Worm (Caenorhabditis elegans): ENCODE data around the gene F01D5.5.
"Not testable (repeated sequence)": the region's sequence is repeated elsewhere in the genome, so short reads cannot be mapped to it uniquely, and the experiment has no call there.

The F01D5.5 gene

ce11 chrII:14008359-14008758 is 6.3 kb upstream of the F01D5.5 start, which contains the start of gene F01D5.7:
TSS of gene F01D5.7 (plus strand) at chrII:14008659.
- no peak for TF ChIP-seq cebp-2 (GFP tag; IDR thresholded peaks at IDR 0.05)
- TF ChIP-seq die-1 (tag; optimal IDR thresholded peaks at IDR 0.05), result no peak
- TF ChIP-seq T07F8.4 (tag; optimal IDR thresholded peaks at IDR 0.05), result no peak
- TF ChIP-seq ztf-18 (tag; optimal IDR thresholded peaks at IDR 0.05), result no peak
- no peak for TF ChIP-seq efl-1 (GFP tag; optimal IDR thresholded peaks at IDR 0.05)
- no peak for TF ChIP-seq ztf-22 (GFP tag; optimal IDR thresholded peaks at IDR 0.05)
- TF ChIP-seq fkh-3 (tag; optimal IDR thresholded peaks at IDR 0.05), result no peak
- no peak for TF ChIP-seq lsl-1 (GFP tag; optimal IDR thresholded peaks at IDR 0.05)
- no peak for TF ChIP-seq B0019.2 (GFP tag; conservative IDR thresholded peaks at IDR 0.05)
- TF ChIP-seq lin-26 (GFP tag; IDR thresholded peaks at IDR 0.05), result no peak
- no peak for TF ChIP-seq him-1 (tag; optimal IDR thresholded peaks at IDR 0.05)
- no peak for TF ChIP-seq mel-28 (tag; optimal IDR thresholded peaks at IDR 0.05; ENCODE audit: borderline replicate concordance)
- TF ChIP-seq ceh-58 (GFP tag; IDR thresholded peaks at IDR 0.05), result no peak
- TF ChIP-seq attf-5 (GFP tag; optimal IDR thresholded peaks at IDR 0.05), result no peak

DNA sequence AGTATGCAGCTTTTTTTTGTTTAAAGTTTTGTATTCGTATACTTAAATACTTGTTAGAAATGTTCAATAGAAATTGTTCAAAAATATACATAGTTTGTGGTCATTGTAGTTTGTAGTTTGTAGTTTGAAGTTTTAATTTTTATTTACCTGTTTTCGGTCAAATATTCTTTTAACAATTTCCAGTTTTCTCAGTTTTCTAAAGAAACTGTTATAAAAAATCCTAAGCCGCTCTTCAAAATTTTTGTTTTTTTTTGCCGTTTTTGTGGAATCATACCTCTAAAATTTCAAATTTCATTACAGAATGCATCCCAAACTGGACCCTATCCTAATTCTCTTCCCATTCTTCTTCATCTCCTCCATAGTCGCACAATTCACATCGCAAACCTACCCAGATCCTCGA is 4.1 kb upstream of the F01D5.5 start, which contains the start of gene F01D5.6:
Gene F01D5.6, plus strand, starts transcription at position 301 of the 400 bp plus-strand sequence.
- TF ChIP-seq lsy-27 (tag; optimal IDR thresholded peaks at IDR 0.05; ENCODE audit: borderline replicate concordance, insufficient read depth) (no peak), sea-2 (GFP tag; IDR thresholded peaks at IDR 0.05) (no peak), ceh-58 (GFP tag; IDR thresholded peaks at IDR 0.05) (no peak), ccch-3 (GFP tag; optimal IDR thresholded peaks at IDR 0.05) (no peak), ceh-27 (GFP tag; optimal IDR thresholded peaks at IDR 0.05) (no peak), sptf-2 (GFP tag; optimal IDR thresholded peaks at IDR 0.05) (no peak), madf-10 (tag; optimal IDR thresholded peaks at IDR 0.05) (no peak), ztf-28 (GFP tag; IDR thresholded peaks at IDR 0.05) (no peak), lin-54 (GFP tag; optimal IDR thresholded peaks at IDR 0.05) (no peak)

- TF ChIP-seq hmg-1.2 (GFP tag; IDR thresholded peaks at IDR 0.05) (peak; percentile 62), ztf-28 (GFP tag; IDR thresholded peaks at IDR 0.05) (no peak)
Observed at ce11 chrII:14005183-14005582, 3.1 kb upstream of the F01D5.5 start.

DNA sequence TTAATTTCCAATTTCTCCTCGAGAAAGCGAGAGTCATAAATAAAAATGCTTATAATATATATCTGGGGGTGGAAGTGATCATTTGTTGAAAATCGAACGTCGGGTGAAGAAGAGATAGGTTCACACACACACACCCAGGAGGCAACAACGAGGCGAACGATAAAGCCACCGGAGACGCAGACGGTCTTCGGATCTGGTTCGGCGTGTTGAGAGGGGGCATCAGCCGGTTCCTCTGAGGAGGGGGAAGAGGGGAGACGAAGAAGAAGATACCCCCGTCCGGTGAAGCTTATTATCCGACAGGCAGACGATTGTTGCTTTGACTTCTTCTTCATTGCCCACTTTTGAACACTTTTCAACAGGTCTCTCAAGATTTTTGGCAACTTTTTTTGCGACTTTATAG is 2.7 kb upstream of the F01D5.5 start:
- TF ChIP-seq F22D6.2 (tag; optimal IDR thresholded peaks at IDR 0.05) (no peak), gei-17 (GFP tag; optimal IDR thresholded peaks at IDR 0.05) (no peak), bed-2 (GFP tag; IDR thresholded peaks at IDR 0.05) (no peak), unc-62 (GFP tag; optimal IDR thresholded peaks at IDR 0.05) (no peak), madf-10 (tag; optimal IDR thresholded peaks at IDR 0.05) (no peak)

- TF ChIP-seq sptf-2 (GFP tag; optimal IDR thresholded peaks at IDR 0.05), result no peak
- TF ChIP-seq ceh-27 (GFP tag; optimal IDR thresholded peaks at IDR 0.05), result no peak
- no peak for TF ChIP-seq snpc-4 (GFP tag; optimal IDR thresholded peaks at IDR 0.05)
- TF ChIP-seq snpc-4 (tag; optimal IDR thresholded peaks at IDR 0.05), result peak in 3 of 4 experiments; percentile 74 to 78 (median 76)
- no peak for TF ChIP-seq die-1 (tag; optimal IDR thresholded peaks at IDR 0.05)
Observed at ce11 chrII:14003821-14004430, 1.8 kb upstream of the F01D5.5 start.

- not testable (repeated sequence) for TF ChIP-seq hlh-26 (GFP tag; conservative IDR thresholded peaks at IDR 0.05); mcd-1 (GFP tag; IDR thresholded peaks at IDR 0.05); ekl-4 (GFP tag; IDR thresholded peaks at IDR 0.05)
Observed at ce11 chrII:14000044-14000443, 2.1 kb downstream of the F01D5.5 start, which contains the start of gene F01D5.3. TSS of gene F01D5.3 (minus strand) at chrII:14000144.
